Worm (Caenorhabditis elegans) whole organism, early embryonic: Measurements from ENCODE around the gene ccf-1.

Experiments used
- F13C5.2 ChIP-seq: sonication (generic microtip); optimal IDR thresholded peaks from 2 replicates; lab custom pipeline; 2017; ENCODE audit warnings: mild to moderate bottlenecking, missing genetic modification characterization, inconsistent platforms, missing compliant biosample characterization
- ama-1 ChIP-seq: fragments of 150-350 bp; optimal IDR thresholded peaks from 2 replicates; lab custom pipeline; 2014
- ceh-36 ChIP-seq: sonication (generic microtip); optimal IDR thresholded peaks from 2 replicates; lab custom pipeline; 2016; ENCODE audit warnings: missing genetic modification characterization, inconsistent platforms, missing compliant biosample characterization
- ets-7 ChIP-seq: sonication (generic microtip); optimal IDR thresholded peaks from 2 replicates; lab custom pipeline; 2016; ENCODE audit warnings: missing genotype, missing genetic modification characterization, missing compliant biosample characterization
- flt-1 ChIP-seq: fragments of 200-800 bp; sonication (Bioruptor generic); IDR thresholded peaks from 2 replicates; pipeline ENCODE4 v1.3.6; 2022; ENCODE audit warnings: missing genetic modification characterization, missing compliant biosample characterization
- hmg-4 ChIP-seq: fragments of 200-800 bp; sonication (Bioruptor generic); optimal IDR thresholded peaks from 2 replicates; lab custom pipeline; 2018; ENCODE audit warnings: mild to moderate bottlenecking, missing genetic modification characterization, missing compliant biosample characterization
- pes-1 ChIP-seq: fragments of 200-800 bp; sonication (Bioruptor generic); IDR thresholded peaks from 2 replicates; pipeline ENCODE4 v1.3.6; 2022; ENCODE audit warnings: missing genetic modification reagents, missing genetic modification characterization, missing compliant biosample characterization
- scrt-1 ChIP-seq: fragments of 200-800 bp; sonication (Bioruptor generic); IDR thresholded peaks from 2 replicates; pipeline ENCODE4 v1.3.6; 2022; ENCODE audit warnings: missing genetic modification characterization, missing compliant biosample characterization
- tbx-11 ChIP-seq: fragments of 200-800 bp; sonication (Bioruptor generic); IDR thresholded peaks from 2 replicates; pipeline ENCODE4 v1.3.6; 2022; ENCODE audit warnings: missing genetic modification characterization, missing compliant biosample characterization
- tbx-37 ChIP-seq: fragments of 200-800 bp; sonication (Bioruptor generic); conservative IDR thresholded peaks from 2 replicates; pipeline ENCODE4 v1.3.6; 2022; ENCODE audit warnings: missing genetic modification reagents, missing genetic modification characterization, missing compliant biosample characterization

DNA sequence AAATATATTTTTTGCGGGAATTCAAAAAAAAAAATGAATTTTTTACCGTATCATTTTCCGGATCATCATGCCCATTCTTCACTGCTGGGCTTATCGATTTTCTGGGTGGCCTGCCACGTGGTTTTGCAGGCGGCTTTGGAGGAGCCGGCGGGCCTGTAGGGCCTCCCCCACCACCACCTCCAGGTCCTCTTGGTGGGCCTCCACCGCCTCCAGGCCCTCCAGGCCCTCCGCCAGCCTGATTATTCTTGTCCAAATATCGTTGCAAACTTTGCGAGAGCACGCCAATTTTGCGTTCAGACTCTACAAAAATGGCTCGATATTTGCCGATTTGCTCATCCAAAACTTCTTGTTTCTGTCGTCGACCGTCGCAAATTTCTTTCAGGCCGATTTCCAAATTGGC lies 31.1 kb upstream of the ccf-1 start:
- no peak for TF ChIP-seq scrt-1 (GFP tag; lab: Robert Waterston, UW)
- TF ChIP-seq pes-1 (GFP tag; lab: Robert Waterston, UW): no peak
- no peak for TF ChIP-seq ama-1
- no peak for TF ChIP-seq flt-1 (GFP tag; lab: Robert Waterston, UW)
- no peak for TF ChIP-seq ets-7 (tag; lab: Kevin White, UChicago)
- TF ChIP-seq hmg-4 (GFP tag; lab: Kevin White, UChicago): no peak
- TF ChIP-seq tbx-11 (GFP tag; lab: Robert Waterston, UW): no peak
- TF ChIP-seq tbx-37: no peak
- no peak for TF ChIP-seq ceh-36 (tag; lab: Kevin White, UChicago)
- TF ChIP-seq F13C5.2 (tag; lab: Kevin White, UChicago): no peak
